Worm (Caenorhabditis elegans) whole organism, L2 larva: Measurements from ENCODE around the gene elo-5.

ENCODE experiments used
- Y55F3AM.14 ChIP-seq: fragments of 200-800 bp; sonication (Bioruptor generic); optimal IDR thresholded peaks from 2 replicates; lab custom pipeline; 2018; ENCODE audit warnings: mild to moderate bottlenecking, missing genetic modification characterization, missing compliant biosample characterization
- ZK546.5 ChIP-seq: sonication (generic microtip); optimal IDR thresholded peaks from 2 replicates; lab custom pipeline; 2017; ENCODE audit warnings: missing biosample characterization, missing genetic modification characterization
- alr-1 ChIP-seq: fragments of 150-350 bp; optimal IDR thresholded peaks from 2 replicates; lab custom pipeline; 2014; ENCODE audit warnings: missing biosample characterization, missing genetic modification characterization
- aly-2 ChIP-seq: fragments of 150-350 bp; optimal IDR thresholded peaks from 2 replicates; lab custom pipeline; 2014; ENCODE audit warnings: missing biosample characterization, missing genetic modification characterization
- ama-1 ChIP-seq: fragments of 150-350 bp; optimal IDR thresholded peaks from 2 replicates; lab custom pipeline; 2018; ENCODE audit warnings: inconsistent platforms
- blmp-1 ChIP-seq: sonication (generic microtip); optimal IDR thresholded peaks from 2 replicates; lab custom pipeline; 2017; ENCODE audit warnings: missing genetic modification characterization, mild to moderate bottlenecking, missing compliant biosample characterization, antibody characterized with exemption, moderate library complexity; ENCODE audit not compliant: insufficient read depth
- ceh-16 ChIP-seq: fragments of 150-350 bp; optimal IDR thresholded peaks from 2 replicates; lab custom pipeline; 2014; ENCODE audit warnings: missing biosample characterization, missing genetic modification characterization
- ceh-82 ChIP-seq: fragments of 150-350 bp; optimal IDR thresholded peaks from 2 replicates; lab custom pipeline; 2014; ENCODE audit warnings: missing biosample characterization, missing genetic modification characterization
- crh-2 ChIP-seq: sonication (generic microtip); optimal IDR thresholded peaks from 2 replicates; lab custom pipeline; 2017; ENCODE audit warnings: missing biosample characterization, missing genetic modification characterization
- dmd-4 ChIP-seq: sonication (generic microtip); optimal IDR thresholded peaks from 2 replicates; lab custom pipeline; 2017; ENCODE audit warnings: missing biosample characterization, missing genetic modification characterization
- elt-1 ChIP-seq: fragments of 150-350 bp; optimal IDR thresholded peaks from 2 replicates; lab custom pipeline; 2014; ENCODE audit warnings: missing biosample characterization, missing genetic modification characterization
- elt-3 ChIP-seq: sonication (generic microtip); optimal IDR thresholded peaks from 2 replicates; lab custom pipeline; 2017; ENCODE audit warnings: missing biosample characterization, missing genetic modification characterization
- fos-1 ChIP-seq: fragments of 150-350 bp; optimal IDR thresholded peaks from 2 replicates; lab custom pipeline; 2014; ENCODE audit warnings: missing biosample characterization, missing genetic modification characterization
- gmeb-1 ChIP-seq: fragments of 150-350 bp; optimal IDR thresholded peaks from 2 replicates; lab custom pipeline; 2014; ENCODE audit warnings: missing biosample characterization, missing genetic modification characterization
- lin-11 ChIP-seq: fragments of 150-350 bp; sonication (generic microtip); optimal IDR thresholded peaks from 2 replicates; lab custom pipeline; 2014; ENCODE audit warnings: missing biosample characterization, missing genetic modification characterization, inconsistent platforms, mixed read lengths
- lin-13 ChIP-seq: fragments of 150-350 bp; optimal IDR thresholded peaks from 2 replicates; lab custom pipeline; 2014; ENCODE audit warnings: missing biosample characterization, missing genetic modification reagents, missing genetic modification characterization
- mbf-1 ChIP-seq: sonication (generic microtip); optimal IDR thresholded peaks from 2 replicates; lab custom pipeline; 2017; ENCODE audit warnings: missing biosample characterization, missing genetic modification characterization
- nhr-10 ChIP-seq: sonication (generic microtip); optimal IDR thresholded peaks from 2 replicates; lab custom pipeline; 2017; ENCODE audit warnings: missing biosample characterization, missing genetic modification characterization
- nhr-11 ChIP-seq: fragments of 150-350 bp; optimal IDR thresholded peaks from 2 replicates; lab custom pipeline; 2014; ENCODE audit warnings: missing biosample characterization, missing genetic modification characterization
- nhr-12 ChIP-seq: fragments of 150-350 bp; optimal IDR thresholded peaks from 2 replicates; lab custom pipeline; 2014; ENCODE audit warnings: missing biosample characterization, missing genetic modification characterization
- nhr-129 ChIP-seq: fragments of 150-350 bp; optimal IDR thresholded peaks from 2 replicates; lab custom pipeline; 2014; ENCODE audit warnings: missing biosample characterization, missing genetic modification characterization
- nhr-21 ChIP-seq: fragments of 150-350 bp; optimal IDR thresholded peaks from 2 replicates; lab custom pipeline; 2014; ENCODE audit warnings: missing biosample characterization, missing genetic modification characterization
- nhr-23 ChIP-seq: fragments of 150-350 bp; optimal IDR thresholded peaks from 2 replicates; lab custom pipeline; 2014; ENCODE audit warnings: missing biosample characterization, missing genetic modification reagents, missing genetic modification characterization
- nhr-237 ChIP-seq: fragments of 150-350 bp; optimal IDR thresholded peaks from 2 replicates; lab custom pipeline; 2014; ENCODE audit warnings: missing biosample characterization, missing genetic modification characterization
- nhr-25 ChIP-seq: fragments of 150-350 bp; sonication (generic microtip); optimal IDR thresholded peaks from 3 replicates; lab custom pipeline; 2014; ENCODE audit warnings: missing biosample characterization, missing genetic modification characterization
- nhr-6 ChIP-seq: fragments of 150-350 bp; optimal IDR thresholded peaks from 2 replicates; lab custom pipeline; 2014; ENCODE audit warnings: missing biosample characterization, missing genetic modification characterization
- nhr-77 ChIP-seq: fragments of 150-350 bp; optimal IDR thresholded peaks from 2 replicates; lab custom pipeline; 2014; ENCODE audit warnings: missing biosample characterization, missing genetic modification characterization
- peb-1 ChIP-seq: fragments of 150-350 bp; optimal IDR thresholded peaks from 2 replicates; lab custom pipeline; 2014; ENCODE audit warnings: missing biosample characterization, missing genetic modification characterization
- sem-4 ChIP-seq: fragments of 150-350 bp; optimal IDR thresholded peaks from 2 replicates; lab custom pipeline; 2014; ENCODE audit warnings: missing biosample characterization, missing genetic modification reagents, missing genetic modification characterization
- skn-1 ChIP-seq: sonication (generic microtip); optimal IDR thresholded peaks from 2 replicates; lab custom pipeline; 2017; ENCODE audit warnings: missing biosample characterization, missing genetic modification characterization
- sma-9 ChIP-seq, 2 experiments: fragments of 150-350 bp in 1 of 2; sonication (generic microtip) in 1 of 2; optimal IDR thresholded peaks; 2 replicates each; lab custom pipeline; 2014 to 2016; ENCODE audit warnings: missing genetic modification characterization in 2 of 2, mild to moderate bottlenecking in 1 of 2, missing biosample characterization in 1 of 2, missing compliant biosample characterization in 1 of 2, missing genetic modification reagents in 1 of 2, moderate library complexity in 1 of 2
- snpc-4 ChIP-seq: fragments of 150-350 bp; optimal IDR thresholded peaks from 2 replicates; lab custom pipeline; 2014; ENCODE audit warnings: missing biosample characterization, missing genetic modification characterization
- unc-39 ChIP-seq: fragments of 150-350 bp; optimal IDR thresholded peaks from 2 replicates; lab custom pipeline; 2014; ENCODE audit warnings: missing biosample characterization, missing genetic modification characterization
- unc-62 ChIP-seq: fragments of 150-350 bp; optimal IDR thresholded peaks from 2 replicates; lab custom pipeline; 2014; ENCODE audit warnings: missing biosample characterization, missing genetic modification reagents, missing genetic modification characterization
- ztf-1 ChIP-seq: fragments of 200-800 bp; sonication (Bioruptor generic); conservative IDR thresholded peaks from 2 replicates; pipeline ENCODE4 v1.3.6; 2022; ENCODE audit warnings: missing genetic modification characterization, missing compliant biosample characterization
- ztf-11 ChIP-seq: sonication (generic microtip); optimal IDR thresholded peaks from 2 replicates; lab custom pipeline; 2017; ENCODE audit warnings: missing biosample characterization, missing genetic modification characterization
- ztf-4 ChIP-seq: fragments of 150-350 bp; optimal IDR thresholded peaks from 2 replicates; lab custom pipeline; 2014; ENCODE audit warnings: missing biosample characterization, missing genetic modification characterization

The elo-5 gene

ce11 chrIV:5385020-5385419, 8.1 kb upstream of the elo-5 start, which contains the start of gene F41H10.12:
Gene F41H10.12 (plus strand): TSS chrIV:5385320.
- TF ChIP-seq elt-3 (tag; lab: Kevin White, UChicago) (no peak), sma-9 (GFP tag; optimal IDR thresholded peaks at IDR 0.05; lab: Kevin White, UChicago) (no peak), sma-9 (tag; optimal IDR thresholded peaks at IDR 0.05; lab: Kevin White, UChicago) (no peak), ceh-16 (tag; lab: Kevin White, UChicago) (no peak), nhr-25 (tag; lab: Kevin White, UChicago) (no peak), ZK546.5 (no peak), lin-13 (no peak), skn-1 (tag; lab: Kevin White, UChicago) (no peak), crh-2 (tag; lab: Kevin White, UChicago) (no peak), blmp-1 (tag; lab: Kevin White, UChicago) (no peak), Y55F3AM.14 (GFP tag; lab: Kevin White, UChicago) (no peak), ceh-82 (tag; lab: Kevin White, UChicago) (no peak), ztf-1 (GFP tag; lab: Robert Waterston, UW) (no peak), ztf-11 (tag; lab: Kevin White, UChicago) (no peak), alr-1 (tag; lab: Kevin White, UChicago) (no peak), nhr-10 (tag; lab: Kevin White, UChicago) (no peak), nhr-129 (tag; lab: Kevin White, UChicago) (no peak), nhr-77 (no peak), lin-11 (tag; lab: Kevin White, UChicago) (no peak), nhr-237 (tag; lab: Kevin White, UChicago) (no peak), snpc-4 (no peak)

- TF ChIP-seq dmd-4 (tag; lab: Kevin White, UChicago) = no peak
- no peak for TF ChIP-seq ztf-1 (GFP tag; lab: Robert Waterston, UW)
- no peak for TF ChIP-seq sem-4 (tag; lab: Kevin White, UChicago)
- TF ChIP-seq nhr-129 (tag; lab: Kevin White, UChicago) = no peak
- TF ChIP-seq peb-1 (tag; lab: Kevin White, UChicago) = no peak
- TF ChIP-seq nhr-11 (tag; lab: Kevin White, UChicago) = no peak
- TF ChIP-seq lin-11 (tag; lab: Kevin White, UChicago) = no peak
Measured at ce11 chrIV:5382609-5383008, 5.7 kb upstream of the elo-5 start, which contains the start of gene F41H10.1. Gene F41H10.1 (plus strand): TSS chrIV:5382909.

- TF ChIP-seq gmeb-1 (tag; lab: Kevin White, UChicago) = no peak
- TF ChIP-seq nhr-10 (tag; lab: Kevin White, UChicago) = no peak
- no peak for TF ChIP-seq Y55F3AM.14 (GFP tag; lab: Kevin White, UChicago)
- no peak for TF ChIP-seq ceh-16 (tag; lab: Kevin White, UChicago)
- no peak for TF ChIP-seq aly-2 (tag; lab: Kevin White, UChicago)
- TF ChIP-seq lin-11 (tag; lab: Kevin White, UChicago) = no peak
- no peak for TF ChIP-seq ama-1 (lab: Kevin White, UChicago)
- no peak for TF ChIP-seq ztf-4 (tag; lab: Kevin White, UChicago)
- TF ChIP-seq nhr-12 (tag; lab: Kevin White, UChicago) = no peak
- TF ChIP-seq blmp-1 (tag; lab: Kevin White, UChicago) = no peak
- TF ChIP-seq alr-1 (tag; lab: Kevin White, UChicago) = no peak
- TF ChIP-seq crh-2 (tag; lab: Kevin White, UChicago) = no peak
- TF ChIP-seq nhr-21 (tag; lab: Kevin White, UChicago) = no peak
- TF ChIP-seq nhr-237 (tag; lab: Kevin White, UChicago) = no peak
- no peak for TF ChIP-seq ZK546.5
- TF ChIP-seq mbf-1 (tag; lab: Kevin White, UChicago) = no peak
- TF ChIP-seq nhr-11 (tag; lab: Kevin White, UChicago) = no peak
- no peak for TF ChIP-seq skn-1 (tag; lab: Kevin White, UChicago)
- TF ChIP-seq peb-1 (tag; lab: Kevin White, UChicago) = no peak
- TF ChIP-seq elt-1 = no peak
Measured at ce11 chrIV:5381334-5381733, 4.4 kb upstream of the elo-5 start, which contains the start of gene F41H10.2. Gene F41H10.2 (plus strand): TSS chrIV:5381634.

ce11 chrIV:5380140-5380539, 3.2 kb upstream of the elo-5 start:
- no peak for TF ChIP-seq nhr-11 (tag; lab: Kevin White, UChicago)
- peak; percentile 51 for TF ChIP-seq fos-1
- TF ChIP-seq, all 48 proteins: peak for 1

- TF ChIP-seq ztf-4 (tag; lab: Kevin White, UChicago) (no peak), dmd-4 (tag; lab: Kevin White, UChicago) (no peak), fos-1 (no peak), sem-4 (tag; lab: Kevin White, UChicago) (no peak), unc-39 (tag; lab: Kevin White, UChicago) (no peak), mbf-1 (tag; lab: Kevin White, UChicago) (no peak), lin-13 (no peak), nhr-6 (no peak), unc-62 (no peak), nhr-23 (tag; lab: Kevin White, UChicago) (no peak), snpc-4 (no peak), elt-3 (tag; lab: Kevin White, UChicago) (no peak)
Measured at ce11 chrIV:5374946-5375345, 2.0 kb downstream of the elo-5 start.
